Fruit fly (Drosophila melanogaster) whole organism, wandering third instar larva: ENCODE data around the gene CCT2.

Experiments used
- sage ChIP-seq: fragments of 200-800 bp; sonication (Bioruptor generic); optimal IDR thresholded peaks from 2 replicates; lab custom pipeline; 2016; ENCODE audit warnings: missing biosample characterization, mild to moderate bottlenecking, missing genetic modification characterization
- usp ChIP-seq: fragments of >200 bp; optimal IDR thresholded peaks from 2 replicates; lab custom pipeline; 2017; ENCODE audit warnings: missing biosample characterization, missing genetic modification characterization

dm6 chrX:9106775-9107283 lies 17.5 kb downstream of the CCT2 start, which contains the start of gene Arfrp1:
- TF ChIP-seq sage (GFP tag; lab: Kevin White, UChicago): no peak
- no peak for TF ChIP-seq usp (GFP tag; lab: Kevin White, UChicago)
